Worm (Caenorhabditis elegans) whole organism, young adult: ENCODE results near the gene Y47D3B.4.

ENCODE experiments used
- ama-1 ChIP-seq, 3 experiments: fragments of 150-350 bp in 1 of 3; sonication (generic microtip) in 2 of 3; optimal IDR thresholded peaks; 2 replicates each; lab custom pipeline; 2014 to 2018; ENCODE audit warnings: missing biosample characterization in 2 of 3, missing genetic modification characterization in 2 of 3, missing genetic modification reagents in 2 of 3
- bed-1 ChIP-seq: fragments of 200-800 bp; sonication (Bioruptor generic); IDR thresholded peaks from 2 replicates; pipeline ENCODE4 v1.3.6; 2022; ENCODE audit warnings: missing genetic modification reagents, missing genetic modification characterization, missing compliant biosample characterization
- cebp-1 ChIP-seq, 2 experiments: fragments of 200-800 bp in 1 of 2; sonication (Bioruptor generic) in 1 of 2; sonication (generic microtip) in 1 of 2; IDR thresholded peaks in 1 of 2; optimal IDR thresholded peaks in 1 of 2; 2 replicates each; pipeline versions ENCODE4 v1.3.6 to Lab custom; 2017 to 2022; ENCODE audit warnings: missing compliant biosample characterization in 2 of 2, missing genetic modification characterization in 2 of 2, mild to moderate bottlenecking in 1 of 2, missing genetic modification reagents in 1 of 2, moderate library complexity in 1 of 2
- dpff-1 ChIP-seq: sonication (generic microtip); optimal IDR thresholded peaks from 2 replicates; lab custom pipeline; 2017; ENCODE audit warnings: mild to moderate bottlenecking, missing genetic modification characterization, missing compliant biosample characterization

DNA sequence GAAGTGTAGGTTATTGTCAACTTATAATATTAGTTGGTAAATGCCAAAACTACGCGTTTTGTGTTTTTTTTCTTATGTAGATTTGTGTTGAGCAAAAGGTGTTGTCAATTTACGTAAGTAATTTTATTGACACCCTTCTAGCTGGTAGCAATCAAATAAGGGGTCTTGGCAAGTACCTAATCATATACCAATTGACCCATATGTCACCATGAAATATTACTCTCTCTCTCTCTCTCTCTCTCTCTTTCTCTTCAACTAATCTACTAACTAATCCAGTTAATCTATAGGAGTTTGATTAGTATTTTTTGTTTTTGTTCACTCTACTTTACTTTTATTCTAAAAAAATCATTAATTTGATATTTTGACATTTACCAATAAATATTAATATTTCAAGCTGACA lies 45.7 kb upstream of the Y47D3B.4 start:
- TF ChIP-seq bed-1 (GFP tag; lab: Robert Waterston, UW) (no peak), ama-1 (optimal IDR thresholded peaks at IDR 0.05; lab: Kevin White, UChicago) (no peak), ama-1 (GFP tag; optimal IDR thresholded peaks at IDR 0.05; lab: Kevin White, UChicago) (no peak), cebp-1 (GFP tag; IDR thresholded peaks at IDR 0.05; lab: Robert Waterston, UW) (no peak), cebp-1 (tag; optimal IDR thresholded peaks at IDR 0.05; lab: Kevin White, UChicago) (no peak), dpff-1 (no peak)
